Fruit fly (Drosophila melanogaster): ENCODE data around the gene mthl11.

DNA sequence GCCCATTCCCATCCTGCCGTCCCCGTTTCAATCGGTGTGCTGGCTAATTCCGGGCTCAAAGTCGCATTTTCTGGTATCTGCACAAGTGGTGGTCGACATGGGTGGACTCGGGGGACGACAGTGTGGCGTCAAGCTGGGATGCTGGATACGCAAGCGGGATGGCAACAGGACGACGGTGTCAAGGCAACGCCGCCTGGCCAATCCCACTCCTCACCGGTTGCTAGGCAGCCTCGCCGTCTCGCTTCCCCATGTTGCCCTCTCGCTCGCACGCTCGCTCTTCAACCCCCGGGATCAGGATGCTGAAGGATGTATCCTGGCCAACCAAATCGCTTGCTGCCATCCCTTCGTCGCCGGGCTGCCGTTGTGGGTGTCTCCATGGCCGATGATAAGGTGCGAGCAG, 32.6 kb upstream of the mthl11 start:
- TF ChIP-seq usp (GFP tag; optimal IDR thresholded peaks at IDR 0.05) (no peak), dsf (GFP tag; optimal IDR thresholded peaks at IDR 0.05; ENCODE audit: borderline replicate concordance) (no peak), h (GFP tag; optimal IDR thresholded peaks at IDR 0.05) (no peak), Vsx2 (GFP tag; optimal IDR thresholded peaks at IDR 0.05; ENCODE audit: partially characterized antibody) (no peak)
